Worm (Caenorhabditis elegans) whole organism, mixed stage, embryonic: Measurements from ENCODE around the gene Y53G8AM.8.

Experiments used
- M03D4.4 ChIP-seq: sonication (generic microtip); optimal IDR thresholded peaks from 2 replicates; lab custom pipeline; 2017; ENCODE audit warnings: mild to moderate bottlenecking, missing genetic modification characterization, missing compliant biosample characterization
- bed-3 ChIP-seq: fragments of 200-800 bp; sonication (Bioruptor generic); optimal IDR thresholded peaks from 3 replicates; lab custom pipeline; 2018; ENCODE audit warnings: mild to moderate bottlenecking, missing genetic modification characterization, moderate library complexity, missing compliant biosample characterization
- blmp-1 ChIP-seq: fragments of 150-350 bp; optimal IDR thresholded peaks from 2 replicates; lab custom pipeline; 2014; ENCODE audit warnings: missing biosample characterization, missing genetic modification characterization
- ceh-39 ChIP-seq: fragments of 150-350 bp; optimal IDR thresholded peaks from 2 replicates; lab custom pipeline; 2014; ENCODE audit warnings: missing biosample characterization, missing genetic modification characterization
- ceh-43 ChIP-seq: fragments of 200-800 bp; sonication (Bioruptor generic); optimal IDR thresholded peaks from 2 replicates; lab custom pipeline; 2018; ENCODE audit warnings: mild to moderate bottlenecking, missing genetic modification characterization, moderate library complexity, missing compliant biosample characterization
- ceh-83 ChIP-seq: fragments of 200-800 bp; sonication (Bioruptor generic); optimal IDR thresholded peaks from 2 replicates; lab custom pipeline; 2018; ENCODE audit warnings: mild to moderate bottlenecking, missing genetic modification characterization, missing compliant biosample characterization
- ces-1 ChIP-seq: fragments of 150-350 bp; optimal IDR thresholded peaks from 2 replicates; lab custom pipeline; 2014; ENCODE audit warnings: missing biosample characterization, missing genetic modification reagents, missing genetic modification characterization
- drap-1 ChIP-seq: fragments of 200-800 bp; sonication (Bioruptor generic); optimal IDR thresholded peaks from 3 replicates; lab custom pipeline; 2018; ENCODE audit warnings: mild to moderate bottlenecking, missing genetic modification characterization, missing compliant biosample characterization
- elt-1 ChIP-seq: sonication (generic microtip); optimal IDR thresholded peaks from 2 replicates; lab custom pipeline; 2017; ENCODE audit warnings: missing genetic modification characterization, mild to moderate bottlenecking, missing compliant biosample characterization, antibody characterized with exemption, moderate library complexity, borderline replicate concordance; ENCODE audit not compliant: insufficient read depth
- elt-3 ChIP-seq: fragments of 150-350 bp; optimal IDR thresholded peaks from 2 replicates; lab custom pipeline; 2014; ENCODE audit warnings: missing biosample characterization, missing genetic modification characterization
- flh-1 ChIP-seq: fragments of 200-800 bp; sonication (Bioruptor generic); optimal IDR thresholded peaks from 2 replicates; lab custom pipeline; 2018; ENCODE audit warnings: mild to moderate bottlenecking, missing genetic modification characterization, moderate library complexity, missing compliant biosample characterization
- ham-2 ChIP-seq: fragments of 200-800 bp; sonication (Bioruptor generic); optimal IDR thresholded peaks from 2 replicates; lab custom pipeline; 2018; ENCODE audit warnings: mild to moderate bottlenecking, missing genetic modification characterization, missing compliant biosample characterization
- lin-13 ChIP-seq: fragments of 150-350 bp; optimal IDR thresholded peaks from 2 replicates; lab custom pipeline; 2014; ENCODE audit warnings: missing biosample characterization, missing genetic modification characterization
- lsy-2 ChIP-seq: fragments of 150-350 bp; optimal IDR thresholded peaks from 2 replicates; lab custom pipeline; 2014; ENCODE audit warnings: missing biosample characterization, missing genetic modification characterization
- mab-5 ChIP-seq: fragments of 150-350 bp; optimal IDR thresholded peaks from 2 replicates; lab custom pipeline; 2014; ENCODE audit warnings: missing biosample characterization, missing genetic modification characterization
- mep-1 ChIP-seq: fragments of 150-350 bp; optimal IDR thresholded peaks from 2 replicates; lab custom pipeline; 2017; ENCODE audit warnings: missing biosample characterization, missing genetic modification reagents, missing genetic modification characterization, inconsistent platforms
- mls-2 ChIP-seq: sonication (generic microtip); optimal IDR thresholded peaks from 2 replicates; lab custom pipeline; 2016; ENCODE audit warnings: mild to moderate bottlenecking, missing genetic modification characterization, moderate library complexity, missing compliant biosample characterization
- nhr-12 ChIP-seq: fragments of 150-350 bp; optimal IDR thresholded peaks from 2 replicates; lab custom pipeline; 2014; ENCODE audit warnings: missing biosample characterization, missing genetic modification characterization
- nhr-2 ChIP-seq: fragments of 150-350 bp; optimal IDR thresholded peaks from 2 replicates; lab custom pipeline; 2014; ENCODE audit warnings: missing biosample characterization, missing genetic modification characterization
- nhr-237 ChIP-seq: fragments of 150-350 bp; optimal IDR thresholded peaks from 2 replicates; lab custom pipeline; 2014; ENCODE audit warnings: missing biosample characterization, missing genetic modification characterization
- nhr-28 ChIP-seq: fragments of 150-350 bp; optimal IDR thresholded peaks from 2 replicates; lab custom pipeline; 2014; ENCODE audit warnings: missing biosample characterization, missing genetic modification characterization
- nhr-76 ChIP-seq: sonication (generic microtip); optimal IDR thresholded peaks from 2 replicates; lab custom pipeline; 2017; ENCODE audit warnings: missing biosample characterization, missing genetic modification characterization
- pha-4 ChIP-seq: fragments of 150-350 bp; optimal IDR thresholded peaks from 2 replicates; lab custom pipeline; 2018; ENCODE audit warnings: missing biosample characterization, missing genetic modification reagents, missing genetic modification characterization
- sem-2 ChIP-seq: fragments of 200-800 bp; sonication (Bioruptor generic); optimal IDR thresholded peaks from 2 replicates; lab custom pipeline; 2018; ENCODE audit warnings: mild to moderate bottlenecking, missing genetic modification characterization, missing compliant biosample characterization
- snpc-4 ChIP-seq: fragments of 150-350 bp; optimal IDR thresholded peaks from 2 replicates; lab custom pipeline; 2014; ENCODE audit warnings: missing biosample characterization, missing genetic modification characterization
- sptf-1 ChIP-seq: sonication (generic microtip); optimal IDR thresholded peaks from 2 replicates; lab custom pipeline; 2017; ENCODE audit warnings: mild to moderate bottlenecking, missing genetic modification characterization, moderate library complexity, missing compliant biosample characterization
- unc-39 ChIP-seq: fragments of 150-350 bp; optimal IDR thresholded peaks from 2 replicates; lab custom pipeline; 2014; ENCODE audit warnings: missing biosample characterization, missing genetic modification characterization
- unc-62 ChIP-seq: fragments of 150-350 bp; optimal IDR thresholded peaks from 2 replicates; lab custom pipeline; 2014; ENCODE audit warnings: missing biosample characterization, missing genetic modification reagents, missing genetic modification characterization
- zip-8 ChIP-seq: fragments of 150-350 bp; optimal IDR thresholded peaks from 2 replicates; lab custom pipeline; 2014; ENCODE audit warnings: missing biosample characterization, missing genetic modification characterization
- ztf-11 ChIP-seq: fragments of 150-350 bp; optimal IDR thresholded peaks from 2 replicates; lab custom pipeline; 2014; ENCODE audit warnings: missing biosample characterization, missing genetic modification characterization

Gene Y53G8AM.8

DNA sequence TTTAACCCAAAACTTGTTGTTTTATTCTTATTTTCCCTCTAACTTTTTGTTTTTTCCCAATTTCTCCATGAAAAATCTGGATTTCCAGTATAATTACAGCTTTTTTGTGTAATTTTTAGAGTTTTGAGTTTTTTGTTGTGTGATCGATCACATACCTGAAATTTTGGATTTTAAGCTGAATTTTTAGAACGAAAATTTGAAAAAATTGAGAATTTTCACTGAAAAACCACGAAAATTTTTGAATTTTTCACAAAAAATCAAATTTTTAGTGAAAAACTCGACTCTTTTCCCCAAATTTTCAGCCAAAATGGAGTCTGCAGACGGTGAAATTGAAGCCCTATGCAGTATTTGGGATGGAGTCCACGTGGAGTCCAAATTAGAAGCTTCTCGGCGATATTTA lies 18.6 kb upstream of the Y53G8AM.8 start, which contains the start of gene Y53G8AR.5:
Y53G8AR.5 (plus strand) TSS at position 301 of the 400 bp plus-strand sequence.
- TF ChIP-seq mls-2 (no peak), nhr-2 (tag; lab: Kevin White, UChicago) (no peak), drap-1 (GFP tag; lab: Kevin White, UChicago) (no peak), pha-4 (tag; lab: Kevin White, UChicago) (no peak), lin-13 (tag; lab: Kevin White, UChicago) (no peak), blmp-1 (tag; lab: Kevin White, UChicago) (no peak), zip-8 (tag; lab: Kevin White, UChicago) (no peak), ztf-11 (tag; lab: Kevin White, UChicago) (no peak), flh-1 (GFP tag; lab: Kevin White, UChicago) (no peak), ces-1 (GFP tag; lab: Kevin White, UChicago) (no peak), lsy-2 (tag; lab: Kevin White, UChicago) (no peak), mab-5 (tag; lab: Kevin White, UChicago) (no peak)

DNA sequence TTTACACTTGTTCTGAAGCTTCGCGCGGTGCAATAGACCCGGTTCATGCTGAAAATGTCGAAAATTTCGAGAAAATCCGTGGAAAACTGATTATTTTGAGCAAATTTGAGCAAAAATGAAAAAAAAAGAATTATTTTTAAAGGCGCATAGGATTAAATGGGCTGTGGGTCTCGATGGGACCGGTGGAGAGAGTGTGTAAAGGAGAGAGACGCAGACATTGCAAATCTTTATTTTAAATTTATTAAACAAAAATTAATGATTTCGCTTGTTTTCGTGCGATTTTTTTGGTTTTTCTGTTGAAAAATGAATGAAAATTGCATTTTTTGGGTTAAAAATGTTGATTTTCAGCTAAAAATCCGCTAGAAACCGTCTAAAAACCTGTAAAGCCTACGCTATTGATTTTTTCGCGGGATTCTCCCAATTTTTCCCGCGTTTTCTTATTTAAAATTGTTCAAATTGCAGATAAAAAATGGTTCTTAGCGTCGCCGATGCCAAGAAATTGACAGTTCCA lies 15.8 kb upstream of the Y53G8AM.8 start, which contains the start of the genes Y53G8AR.8 and Y53G8AR.6:
Y53G8AR.8 (minus strand) TSS at position 48 of the 511 bp plus-strand sequence.
Y53G8AR.6 (plus strand) TSS at position 461 of the 511 bp plus-strand sequence.
- TF ChIP-seq mab-5 (tag; lab: Kevin White, UChicago) (no peak), mep-1 (peak; percentile 23), ces-1 (GFP tag; lab: Kevin White, UChicago) (peak; percentile 88), flh-1 (GFP tag; lab: Kevin White, UChicago) (no peak), lsy-2 (tag; lab: Kevin White, UChicago) (peak; percentile 8), sptf-1 (no peak), elt-1 (tag; lab: Kevin White, UChicago) (no peak), nhr-76 (tag; lab: Kevin White, UChicago) (no peak)

- TF ChIP-seq sem-2 (GFP tag; lab: Kevin White, UChicago) = no peak
- no peak for TF ChIP-seq ceh-83 (GFP tag; lab: Kevin White, UChicago)
- TF ChIP-seq nhr-28 (tag; lab: Kevin White, UChicago) = no peak
- no peak for TF ChIP-seq lin-13 (tag; lab: Kevin White, UChicago)
- TF ChIP-seq bed-3 (GFP tag; lab: Kevin White, UChicago) = no peak
- no peak for TF ChIP-seq nhr-76 (tag; lab: Kevin White, UChicago)
- TF ChIP-seq nhr-237 (tag; lab: Kevin White, UChicago) = no peak
- no peak for TF ChIP-seq ztf-11 (tag; lab: Kevin White, UChicago)
- TF ChIP-seq snpc-4 (tag; lab: Kevin White, UChicago) = no peak
- no peak for TF ChIP-seq sptf-1
- TF ChIP-seq drap-1 (GFP tag; lab: Kevin White, UChicago) = no peak
- TF ChIP-seq mls-2 = no peak
- no peak for TF ChIP-seq zip-8 (tag; lab: Kevin White, UChicago)
- TF ChIP-seq ham-2 = no peak
- TF ChIP-seq unc-39 (tag; lab: Kevin White, UChicago) = no peak
- no peak for TF ChIP-seq ceh-43 (GFP tag; lab: Kevin White, UChicago)
- no peak for TF ChIP-seq M03D4.4 (tag; lab: Kevin White, UChicago)
- TF ChIP-seq elt-3 = no peak
- no peak for TF ChIP-seq flh-1 (GFP tag; lab: Kevin White, UChicago)
- TF ChIP-seq nhr-2 (tag; lab: Kevin White, UChicago) = no peak
Observed at ce11 chrIII:3281860-3282358, 3.4 kb upstream of the Y53G8AM.8 start, which contains the start of gene mfsd-8. Gene mfsd-8 (plus strand): TSS chrIII:3282308.

ce11 chrIII:3279304-3279703 lies 794 bp upstream of the Y53G8AM.8 start:
- TF ChIP-seq ztf-11 (tag; lab: Kevin White, UChicago) (no peak), lsy-2 (tag; lab: Kevin White, UChicago) (peak; percentile 73), unc-62 (GFP tag; lab: Kevin White, UChicago) (peak; percentile 72), mab-5 (tag; lab: Kevin White, UChicago) (peak; percentile 69), nhr-2 (tag; lab: Kevin White, UChicago) (peak; percentile 60), nhr-237 (tag; lab: Kevin White, UChicago) (peak; percentile 64), mep-1 (no peak), M03D4.4 (tag; lab: Kevin White, UChicago) (peak; percentile 33), ceh-39 (peak; percentile 26), nhr-12 (tag; lab: Kevin White, UChicago) (no peak), ces-1 (GFP tag; lab: Kevin White, UChicago) (peak; percentile 83), pha-4 (tag; lab: Kevin White, UChicago) (peak; percentile 84), sptf-1 (peak; percentile 44), ceh-43 (GFP tag; lab: Kevin White, UChicago) (no peak)
